Worm (Caenorhabditis elegans) whole organism, L4/young adult: ENCODE data around the gene T23C6.4.

Experiments
- dao-5 ChIP-seq: sonication (generic microtip); optimal IDR thresholded peaks from 2 replicates; lab custom pipeline; 2016; ENCODE audit warnings: missing genotype, missing genetic modification characterization, moderate library complexity, missing compliant biosample characterization
- him-1 ChIP-seq: sonication (generic microtip); optimal IDR thresholded peaks from 2 replicates; lab custom pipeline; 2016; ENCODE audit warnings: missing genotype, missing genetic modification reagents, missing genetic modification characterization, missing compliant biosample characterization

- TF ChIP-seq dao-5 (tag; lab: Kevin White, UChicago) = no peak
- no peak for TF ChIP-seq him-1 (tag; lab: Kevin White, UChicago)
These were observed 15.3 kb downstream of the T23C6.4 start, which contains the start of gene K09E3.7 for ce11 chrX:17134427-17134826.
